Worm (Caenorhabditis elegans) whole organism, L4 larva: ENCODE data around the gene nlp-59.

ENCODE experiments used
- F44E2.7 ChIP-seq: fragments of 200-800 bp; sonication (Bioruptor generic); IDR thresholded peaks from 2 replicates; pipeline ENCODE4 v2.1.2; 2022; ENCODE audit warnings: missing genetic modification characterization, missing compliant biosample characterization
- F49E8.2 ChIP-seq: sonication (generic microtip); optimal IDR thresholded peaks from 2 replicates; lab custom pipeline; 2016; ENCODE audit warnings: missing compliant biosample characterization, mild to moderate bottlenecking, missing genetic modification characterization, borderline replicate concordance
- R02D3.7 ChIP-seq: fragments of 150-350 bp; sonication (generic microtip); optimal IDR thresholded peaks from 3 replicates; lab custom pipeline; 2014; ENCODE audit warnings: missing biosample characterization, missing genetic modification characterization
- T20F7.1 ChIP-seq: fragments of 200-800 bp; sonication (Bioruptor generic); optimal IDR thresholded peaks from 2 replicates; lab custom pipeline; 2018; ENCODE audit warnings: mild to moderate bottlenecking, missing genetic modification characterization, missing compliant biosample characterization
- Y48G9A.11 ChIP-seq: fragments of 200-800 bp; sonication (Bioruptor generic); IDR thresholded peaks from 2 replicates; pipeline ENCODE4 v1.3.6; 2022; ENCODE audit warnings: missing genetic modification reagents, missing genetic modification characterization, missing compliant biosample characterization
- aha-1 ChIP-seq: fragments of 150-350 bp; peaks from one replicate; lab custom pipeline; 2014; ENCODE audit warnings: missing biosample characterization, missing genetic modification characterization
- attf-4 ChIP-seq: sonication (generic microtip); optimal IDR thresholded peaks from 3 replicates; lab custom pipeline; 2017; ENCODE audit warnings: missing biosample characterization, missing genetic modification characterization
- ceh-32 ChIP-seq: sonication (generic microtip); optimal IDR thresholded peaks from 2 replicates; lab custom pipeline; 2016; ENCODE audit warnings: mild to moderate bottlenecking, missing genetic modification characterization, missing compliant biosample characterization; ENCODE audit not compliant: poor library complexity
- ceh-62 ChIP-seq: sonication (generic microtip); optimal IDR thresholded peaks from 2 replicates; lab custom pipeline; 2017; ENCODE audit warnings: missing biosample characterization, missing genetic modification characterization
- ces-1 ChIP-seq: fragments of 150-350 bp; sonication (generic microtip); optimal IDR thresholded peaks from 4 replicates; lab custom pipeline; 2014; ENCODE audit warnings: missing biosample characterization, missing genetic modification reagents, missing genetic modification characterization
- ctbp-1 ChIP-seq: fragments of 200-800 bp; sonication (Bioruptor generic); IDR thresholded peaks from 2 replicates; pipeline ENCODE4 v1.3.6; 2022; ENCODE audit warnings: missing genetic modification reagents, missing genetic modification characterization, missing compliant biosample characterization
- daf-16 ChIP-seq, 3 experiments: sonication (generic microtip); optimal IDR thresholded peaks; 2 replicates each; lab custom pipeline; 2016 to 2017; ENCODE audit warnings: missing genetic modification characterization in 3 of 3, missing genetic modification reagents in 3 of 3, mild to moderate bottlenecking in 2 of 3, missing compliant biosample characterization in 2 of 3, missing biosample characterization in 1 of 3, moderate library complexity in 1 of 3
- daf-8 ChIP-seq: fragments of 200-800 bp; sonication (Bioruptor generic); IDR thresholded peaks from 2 replicates; pipeline ENCODE4 v1.3.6; 2022; ENCODE audit warnings: missing genetic modification characterization, missing compliant biosample characterization
- dpl-1 ChIP-seq: fragments of 150-350 bp; optimal IDR thresholded peaks from 2 replicates; lab custom pipeline; 2014; ENCODE audit warnings: missing biosample characterization, missing genetic modification reagents, missing genetic modification characterization
- dve-1 ChIP-seq: sonication (generic microtip); optimal IDR thresholded peaks from 2 replicates; lab custom pipeline; 2017; ENCODE audit warnings: antibody characterized with exemption, mild to moderate bottlenecking, missing genetic modification characterization, missing compliant biosample characterization; ENCODE audit not compliant: insufficient read depth
- egl-43 ChIP-seq: fragments of 200-800 bp; sonication (Bioruptor generic); IDR thresholded peaks from 2 replicates; pipeline ENCODE4 v1.3.6; 2022; ENCODE audit warnings: missing genetic modification reagents, missing genetic modification characterization, missing compliant biosample characterization
- lin-38 ChIP-seq: fragments of 200-800 bp; sonication (Bioruptor generic); IDR thresholded peaks from 2 replicates; pipeline ENCODE4 v1.3.6; 2022; ENCODE audit warnings: missing genetic modification reagents, missing genetic modification characterization, missing compliant biosample characterization
- lsy-2 ChIP-seq, 2 experiments: fragments of 150-350 bp in 1 of 2; sonication (generic microtip) in 1 of 2; optimal IDR thresholded peaks; 2 replicates each; lab custom pipeline; 2014 to 2017; ENCODE audit warnings: missing biosample characterization in 2 of 2, missing genetic modification characterization in 2 of 2
- mes-2 ChIP-seq: sonication (generic microtip); optimal IDR thresholded peaks from 2 replicates; lab custom pipeline; 2016; ENCODE audit warnings: missing genotype, mild to moderate bottlenecking, missing genetic modification characterization, missing compliant biosample characterization; ENCODE audit not compliant: poor library complexity, severe bottlenecking
- mxl-2 ChIP-seq: fragments of 200-800 bp; sonication (Bioruptor generic); conservative IDR thresholded peaks from 2 replicates; pipeline ENCODE4 v1.3.6; 2022; ENCODE audit warnings: missing genetic modification reagents, missing genetic modification characterization, missing compliant biosample characterization
- nhr-111 ChIP-seq: fragments of 200-800 bp; sonication (Bioruptor generic); optimal IDR thresholded peaks from 2 replicates; lab custom pipeline; 2018; ENCODE audit warnings: mild to moderate bottlenecking, missing genetic modification characterization, missing compliant biosample characterization
- nhr-237 ChIP-seq: sonication (generic microtip); optimal IDR thresholded peaks from 2 replicates; lab custom pipeline; 2017; ENCODE audit warnings: missing biosample characterization, missing genetic modification characterization
- nhr-25 ChIP-seq: sonication (generic microtip); optimal IDR thresholded peaks from 2 replicates; lab custom pipeline; 2017; ENCODE audit warnings: missing genetic modification characterization, mild to moderate bottlenecking, missing compliant biosample characterization, antibody characterized with exemption, moderate library complexity, borderline replicate concordance; ENCODE audit not compliant: insufficient read depth
- nhr-6 ChIP-seq: fragments of 150-350 bp; optimal IDR thresholded peaks from 2 replicates; lab custom pipeline; 2014; ENCODE audit warnings: missing biosample characterization, missing genetic modification characterization
- nhr-76 ChIP-seq: fragments of 150-350 bp; optimal IDR thresholded peaks from 2 replicates; lab custom pipeline; 2014; ENCODE audit warnings: missing biosample characterization, missing genetic modification characterization
- php-3 ChIP-seq: fragments of 200-800 bp; sonication (Bioruptor generic); IDR thresholded peaks from 2 replicates; pipeline ENCODE4 v1.3.6; 2022; ENCODE audit warnings: missing genetic modification reagents, missing genetic modification characterization, missing compliant biosample characterization
- set-16 ChIP-seq: fragments of 200-800 bp; sonication (Bioruptor generic); IDR thresholded peaks from 2 replicates; pipeline ENCODE4 v1.3.6; 2022; ENCODE audit warnings: missing genetic modification reagents, missing genetic modification characterization, missing compliant biosample characterization
- snpc-1.2 ChIP-seq: fragments of 200-800 bp; sonication (Bioruptor generic); IDR thresholded peaks from 2 replicates; pipeline ENCODE4 v1.3.6; 2022; ENCODE audit warnings: missing genetic modification reagents, missing genetic modification characterization, missing compliant biosample characterization
- spr-1 ChIP-seq: sonication (generic microtip); optimal IDR thresholded peaks from 2 replicates; lab custom pipeline; 2016; ENCODE audit warnings: mild to moderate bottlenecking, missing genetic modification characterization, missing compliant biosample characterization
- unc-130 ChIP-seq: sonication (generic microtip); optimal IDR thresholded peaks from 2 replicates; lab custom pipeline; 2016; ENCODE audit warnings: missing genetic modification reagents, missing genetic modification characterization, missing compliant biosample characterization
- unc-62 ChIP-seq, 3 experiments: fragments of 150-350 bp in 1 of 3; sonication (generic microtip); optimal IDR thresholded peaks in 2 of 3; peaks in 1 of 3; 1 replicate in 1 of 3; 2 replicates in 2 of 3; lab custom pipeline; 2014 to 2017; ENCODE audit warnings: missing biosample characterization in 3 of 3, missing genetic modification characterization in 3 of 3, missing genetic modification reagents in 3 of 3, missing genotype in 1 of 3
- zfp-2 ChIP-seq: sonication (generic microtip); optimal IDR thresholded peaks from 2 replicates; lab custom pipeline; 2016; ENCODE audit warnings: mild to moderate bottlenecking, missing genetic modification characterization, missing compliant biosample characterization
- ztf-7 ChIP-seq: fragments of 150-350 bp; optimal IDR thresholded peaks from 2 replicates; lab custom pipeline; 2014; ENCODE audit warnings: missing biosample characterization, missing genetic modification characterization

The nlp-59 gene

DNA sequence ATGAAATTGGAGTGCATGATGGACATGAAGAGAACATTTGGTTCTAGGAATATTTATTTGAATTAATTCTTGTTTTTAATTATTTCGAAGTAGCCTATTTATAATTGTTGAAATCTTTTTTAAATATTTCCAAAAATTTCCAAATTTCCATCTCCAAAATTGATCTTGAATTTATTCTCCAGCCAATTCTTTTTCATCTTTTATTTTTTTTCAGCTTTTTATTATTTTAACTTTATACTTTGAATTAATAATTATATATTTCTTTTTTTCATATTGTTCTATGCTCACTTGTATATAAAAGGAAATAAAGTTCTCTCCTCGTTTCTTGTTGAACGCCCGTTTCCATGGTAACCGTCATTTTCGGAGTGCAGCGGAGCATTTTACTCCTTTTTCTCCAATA, 8.7 kb downstream of the nlp-59 start, which contains the start of gene xbx-1:
TSS of gene xbx-1 (plus strand) at position 301 of the 400 bp plus-strand sequence.
- TF ChIP-seq nhr-111 (no peak), nhr-76 (tag; lab: Kevin White, UChicago) (no peak), attf-4 (tag; lab: Kevin White, UChicago) (no peak), snpc-1.2 (GFP tag; lab: Robert Waterston, UW) (no peak), nhr-6 (tag; lab: Kevin White, UChicago) (no peak), egl-43 (GFP tag; lab: Robert Waterston, UW) (no peak), ceh-62 (tag; lab: Kevin White, UChicago) (no peak), F44E2.7 (GFP tag; lab: Robert Waterston, UW) (no peak)
- TF ChIP-seq, all 104 proteins: peak for 0

DNA sequence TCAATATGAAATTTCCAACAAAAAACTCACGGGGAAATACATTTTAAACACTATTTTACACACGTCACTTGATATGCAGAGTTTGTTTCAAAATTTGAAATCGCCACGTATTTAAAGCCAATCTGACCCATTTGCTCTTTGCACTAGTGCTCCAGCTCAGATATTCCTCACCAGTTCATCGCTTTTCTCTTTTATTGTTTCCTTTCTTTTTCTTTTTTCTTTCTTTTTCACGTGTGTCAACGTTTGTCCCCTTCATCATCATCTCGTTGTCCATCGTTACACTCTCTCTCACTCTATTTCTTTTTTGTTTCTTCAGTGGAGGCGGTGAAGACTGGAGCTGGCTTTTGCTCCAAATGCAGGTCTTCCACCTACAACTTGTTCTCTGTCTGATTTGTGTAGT, 13.4 kb downstream of the nlp-59 start, which contains the start of gene F02D8.4:
TSS of gene F02D8.4 (plus strand) at position 301 of the 400 bp plus-strand sequence.
- peak in 1 of 2 experiments; percentile 26 for TF ChIP-seq unc-62 (GFP tag; optimal IDR thresholded peaks at IDR 0.05 in 1 of 2; lab: Kevin White, UChicago)
- no peak for TF ChIP-seq unc-62 (tag; optimal IDR thresholded peaks at IDR 0.05; lab: Kevin White, UChicago)
- TF ChIP-seq set-16 (GFP tag; lab: Robert Waterston, UW), result no peak
- TF ChIP-seq ctbp-1 (GFP tag; lab: Robert Waterston, UW), result no peak

DNA sequence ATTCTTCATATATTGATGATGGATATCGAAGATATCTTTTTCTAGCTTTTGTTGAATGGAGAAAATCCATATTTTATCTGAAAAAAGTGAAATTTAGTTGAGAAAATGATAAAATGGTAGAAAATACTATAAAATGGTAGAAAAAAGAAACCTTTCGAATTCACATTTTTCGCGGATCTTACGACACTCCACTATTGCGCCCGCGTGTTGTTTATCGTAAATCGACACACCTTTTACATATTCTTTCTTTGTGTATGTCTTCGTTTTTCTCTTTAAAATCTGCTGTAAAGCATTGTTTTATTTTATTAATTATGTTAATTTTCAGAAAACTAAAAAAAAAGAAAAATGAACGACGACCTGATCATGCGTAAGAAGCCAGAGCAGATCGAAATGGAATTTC, 19.6 kb downstream of the nlp-59 start, which contains the start of the genes cdt-2 and T01C3.2:
TSS of gene cdt-2 (minus strand) at position 284 of the 400 bp plus-strand sequence.
TSS of gene T01C3.2 (plus strand) at position 326 of the 400 bp plus-strand sequence.
- TF ChIP-seq dve-1 (tag; lab: Kevin White, UChicago), result peak; percentile 31
- TF ChIP-seq mxl-2 (GFP tag; lab: Robert Waterston, UW), result no peak
- peak; percentile 95 for TF ChIP-seq T20F7.1 (GFP tag; lab: Kevin White, UChicago)
- TF ChIP-seq daf-16 (GFP tag; optimal IDR thresholded peaks at IDR 0.05; lab: Kevin White, UChicago), result no peak
- peak; percentile 32 for TF ChIP-seq daf-16 (tag; optimal IDR thresholded peaks at IDR 0.05; lab: Kevin White, UChicago)
- TF ChIP-seq ces-1 (GFP tag; lab: Kevin White, UChicago), result no peak
- peak; percentile 93 for TF ChIP-seq Y48G9A.11
- peak; percentile 83 for TF ChIP-seq dpl-1
- TF ChIP-seq lin-38 (GFP tag; lab: Robert Waterston, UW), result peak; percentile 48
- peak; percentile 70 for TF ChIP-seq R02D3.7 (tag; lab: Kevin White, UChicago)
- peak in 1 of 2 experiments; percentile 58 for TF ChIP-seq lsy-2 (tag; optimal IDR thresholded peaks at IDR 0.05; lab: Kevin White, UChicago)
- TF ChIP-seq mes-2 (tag; lab: Kevin White, UChicago), result peak; percentile 51
- no peak for TF ChIP-seq ztf-7

DNA sequence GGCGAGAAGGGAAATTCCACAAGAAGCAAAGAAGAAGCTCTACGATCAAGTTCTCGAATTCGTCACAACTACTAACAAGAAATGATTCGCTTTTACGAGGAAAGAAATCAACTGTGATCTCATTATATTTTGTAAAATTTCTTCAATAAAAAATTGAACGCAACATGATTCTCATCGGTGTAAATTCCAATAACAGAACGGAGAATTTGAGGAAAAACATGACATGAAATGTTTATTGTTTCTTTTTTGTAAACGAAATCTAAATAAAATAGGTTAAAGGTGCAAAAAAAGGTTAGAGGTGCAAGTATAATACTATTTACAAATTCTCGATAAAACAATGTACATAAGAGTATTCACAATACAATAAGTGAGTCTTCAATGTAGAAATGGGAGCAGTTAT, 20.3 kb downstream of the nlp-59 start:
- TF ChIP-seq F49E8.2 (tag; lab: Kevin White, UChicago), result peak; percentile 16
- TF ChIP-seq nhr-25 (tag; lab: Kevin White, UChicago), result no peak
- no peak for TF ChIP-seq nhr-237 (tag; lab: Kevin White, UChicago)
- TF ChIP-seq daf-8 (GFP tag; lab: Robert Waterston, UW), result no peak
- TF ChIP-seq mxl-2 (GFP tag; lab: Robert Waterston, UW), result no peak
- no peak for TF ChIP-seq ceh-32 (tag; lab: Kevin White, UChicago)
- no peak for TF ChIP-seq daf-16 (GFP tag; optimal IDR thresholded peaks at IDR 0.05; lab: Kevin White, UChicago)
- TF ChIP-seq daf-16 (tag; optimal IDR thresholded peaks at IDR 0.05; lab: Kevin White, UChicago), result no peak
- TF ChIP-seq zfp-2 (tag; lab: Kevin White, UChicago), result no peak
- TF ChIP-seq unc-130 (GFP tag; lab: Kevin White, UChicago), result peak; percentile 1
- TF ChIP-seq aha-1, result peak; percentile 75
- TF ChIP-seq Y48G9A.11, result peak; percentile 46; the same call in 1 of the 2 replicates
- TF ChIP-seq php-3 (GFP tag; lab: Robert Waterston, UW), result no peak
- TF ChIP-seq snpc-1.2 (GFP tag; lab: Robert Waterston, UW), result no peak
- no peak for TF ChIP-seq spr-1 (tag; lab: Kevin White, UChicago)
